Worm (Caenorhabditis elegans) whole organism, L1 larva: ENCODE data around the gene sdz-27.

Experiments
- alr-1 ChIP-seq: fragments of 200-800 bp; sonication (Bioruptor generic); optimal IDR thresholded peaks from 2 replicates; lab custom pipeline; 2018; ENCODE audit warnings: borderline replicate concordance, mild to moderate bottlenecking, missing genetic modification characterization, missing compliant biosample characterization
- elt-2 ChIP-seq: sonication (generic microtip); optimal IDR thresholded peaks from 2 replicates; lab custom pipeline; 2016; ENCODE audit warnings: missing genetic modification characterization, mild to moderate bottlenecking, inconsistent platforms, missing compliant biosample characterization, missing genetic modification reagents
- fkh-10 ChIP-seq: sonication (generic microtip); optimal IDR thresholded peaks from 2 replicates; lab custom pipeline; 2017; ENCODE audit warnings: missing biosample characterization, missing genetic modification reagents, missing genetic modification characterization
- fkh-8 ChIP-seq: sonication (generic microtip); optimal IDR thresholded peaks from 2 replicates; lab custom pipeline; 2016; ENCODE audit warnings: mild to moderate bottlenecking, missing genetic modification characterization, missing compliant biosample characterization
- hlh-17 ChIP-seq: fragments of 200-800 bp; sonication (Bioruptor generic); optimal IDR thresholded peaks from 2 replicates; lab custom pipeline; 2018; ENCODE audit warnings: missing genetic modification characterization, mild to moderate bottlenecking, missing compliant biosample characterization, moderate library complexity, borderline replicate concordance
- lin-13 ChIP-seq: fragments of 150-350 bp; optimal IDR thresholded peaks from 2 replicates; lab custom pipeline; 2014; ENCODE audit warnings: missing biosample characterization, missing genetic modification reagents, missing genetic modification characterization
- nhr-11 ChIP-seq: fragments of 150-350 bp; optimal IDR thresholded peaks from 2 replicates; lab custom pipeline; 2014; ENCODE audit warnings: missing biosample characterization, missing genetic modification characterization
- nhr-76 ChIP-seq: sonication (generic microtip); optimal IDR thresholded peaks from 2 replicates; lab custom pipeline; 2017; ENCODE audit warnings: missing biosample characterization, missing genetic modification characterization
- pqm-1 ChIP-seq: sonication (generic microtip); optimal IDR thresholded peaks from 3 replicates; lab custom pipeline; 2017; ENCODE audit warnings: missing biosample characterization, missing genetic modification characterization
- snpc-4 ChIP-seq: fragments of 150-350 bp; optimal IDR thresholded peaks from 2 replicates; lab custom pipeline; 2014; ENCODE audit warnings: missing biosample characterization, missing genetic modification characterization
- sptf-1 ChIP-seq: fragments of 150-350 bp; optimal IDR thresholded peaks from 2 replicates; lab custom pipeline; 2014; ENCODE audit warnings: missing biosample characterization, missing genetic modification characterization
- swsn-7 ChIP-seq: sonication (generic microtip); optimal IDR thresholded peaks from 2 replicates; lab custom pipeline; 2016; ENCODE audit warnings: missing genetic modification characterization, missing compliant biosample characterization
- unc-62 ChIP-seq: fragments of 150-350 bp; optimal IDR thresholded peaks from 2 replicates; lab custom pipeline; 2014; ENCODE audit warnings: missing biosample characterization, missing genetic modification reagents, missing genetic modification characterization

- TF ChIP-seq snpc-4 (tag; lab: Kevin White, UChicago) (no peak), nhr-11 (tag; lab: Kevin White, UChicago) (no peak), lin-13 (GFP tag; lab: Kevin White, UChicago) (no peak), pqm-1 (tag; lab: Kevin White, UChicago) (no peak), nhr-76 (tag; lab: Kevin White, UChicago) (no peak), unc-62 (GFP tag; lab: Kevin White, UChicago) (no peak), fkh-8 (tag; lab: Kevin White, UChicago) (no peak), sptf-1 (tag; lab: Kevin White, UChicago) (no peak), hlh-17 (GFP tag; lab: Kevin White, UChicago) (no peak), alr-1 (tag; lab: Kevin White, UChicago) (no peak), fkh-10 (GFP tag; lab: Kevin White, UChicago) (no peak), swsn-7 (tag; lab: Kevin White, UChicago) (no peak), elt-2 (no peak)
Measured at ce11 chrIV:11180077-11180476, 6.8 kb upstream of the sdz-27 start.
